Worm (Caenorhabditis elegans) whole organism, late embryonic: ENCODE results near the gene phf-5.

Source experiments
- sox-4 ChIP-seq: sonication (generic microtip); optimal IDR thresholded peaks from 2 replicates; lab custom pipeline; 2017; ENCODE audit warnings: mild to moderate bottlenecking, missing genetic modification characterization, inconsistent platforms, missing compliant biosample characterization
- tbx-2 ChIP-seq: sonication (generic microtip); optimal IDR thresholded peaks from 2 replicates; lab custom pipeline; 2016; ENCODE audit warnings: missing genetic modification characterization, missing compliant biosample characterization

ce11 chrIII:2328612-2329011 is 14.8 kb upstream of the phf-5 start:
- TF ChIP-seq tbx-2 (tag; lab: Kevin White, UChicago): no peak
- no peak for TF ChIP-seq sox-4 (tag; lab: Kevin White, UChicago)
